Fruit fly (Drosophila melanogaster) Kc167 (cell line): ENCODE measurements around the gene CG33172.
"Not testable (repeated sequence)": the region's sequence is repeated elsewhere in the genome, so short reads cannot be mapped to it uniquely, and the experiment has no call there.

Experiments
- Myc ChIP-seq: fragments of >200 bp; optimal IDR thresholded peaks from 2 replicates; lab custom pipeline; 2017; ENCODE audit warnings: missing external identifiers
- Sin3A ChIP-seq: fragments of >200 bp; optimal IDR thresholded peaks from 2 replicates; lab custom pipeline; 2018; ENCODE audit warnings: missing external identifiers
- h ChIP-seq: fragments of >200 bp; optimal IDR thresholded peaks from 3 replicates; lab custom pipeline; 2018; ENCODE audit warnings: missing external identifiers
- insv ChIP-seq: fragments of >200 bp; optimal IDR thresholded peaks from 3 replicates; lab custom pipeline; 2018; ENCODE audit warnings: missing external identifiers
- psq ChIP-seq: fragments of >200 bp; optimal IDR thresholded peaks from 2 replicates; lab custom pipeline; 2017; ENCODE audit warnings: missing external identifiers
- ttk ChIP-seq: sonication (Bioruptor generic); optimal IDR thresholded peaks from 2 replicates; lab custom pipeline; 2017; ENCODE audit warnings: missing external identifiers

The CG33172 gene

DNA sequence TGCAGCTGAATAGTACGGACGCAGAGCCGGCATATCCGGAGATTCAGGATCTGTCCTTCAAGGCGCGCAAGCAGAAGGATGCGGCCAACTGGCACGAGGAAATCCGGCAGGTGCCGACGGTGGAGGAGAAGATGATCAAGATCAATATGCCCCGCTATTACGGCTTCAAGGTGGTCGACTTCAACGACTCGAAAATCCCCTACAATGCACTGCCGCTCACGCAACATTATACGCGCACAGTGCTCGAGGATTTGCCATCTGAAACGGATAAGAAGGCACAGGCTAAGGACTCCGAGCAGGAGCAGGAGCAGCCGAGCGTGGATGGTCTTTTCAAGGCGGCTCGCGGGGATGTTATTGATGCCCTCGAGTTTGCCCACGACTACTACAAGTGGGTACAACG, 16.8 kb downstream of the CG33172 start:
- TF ChIP-seq psq (lab: Kevin White, UChicago) (no peak), ttk (no peak), insv (no peak), Myc (lab: Kevin White, UChicago) (no peak), Sin3A (no peak), h (no peak)

- TF ChIP-seq ttk: no peak
- TF ChIP-seq Myc (lab: Kevin White, UChicago): no peak
- no peak for TF ChIP-seq psq (lab: Kevin White, UChicago)
- TF ChIP-seq Sin3A: no peak
- TF ChIP-seq h: no peak
- no peak for TF ChIP-seq insv
Measured at dm6 chrX:15788235-15789187, 19.0 kb downstream of the CG33172 start, which contains the start of gene Rhp. Rhp (plus strand) TSS chrX:15788897.

- not testable (repeated sequence) for TF ChIP-seq Sin3A, ttk, h
Measured at dm6 chrX:15795951-15796443, 26.5 kb downstream of the CG33172 start, which contains the start of gene sordd1. sordd1 (minus strand) TSS chrX:15796028.

DNA sequence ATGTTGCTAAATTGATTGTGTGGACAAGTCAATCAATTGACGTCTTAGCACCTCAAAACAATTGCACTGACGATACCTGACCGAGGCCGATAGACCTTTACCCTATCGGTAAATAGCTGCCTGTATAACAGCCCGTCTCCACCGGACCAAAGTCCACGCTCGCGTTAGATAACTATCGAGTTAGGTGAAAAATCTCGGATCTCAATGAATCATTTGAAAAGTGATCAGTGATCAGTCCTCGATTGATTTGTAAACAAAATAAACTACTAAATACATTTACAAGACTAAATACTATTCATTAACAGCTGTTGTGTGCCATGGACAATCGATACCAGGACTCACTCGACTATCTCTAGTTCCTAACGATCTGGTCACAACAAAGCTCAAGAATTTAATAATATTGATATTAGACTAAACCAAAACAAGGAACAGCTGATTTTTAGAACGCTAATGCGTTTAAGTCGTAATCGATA, 29.7 kb downstream of the CG33172 start, which contains the start of the genes sordd2 and CG15602:
Gene sordd2 (minus strand): TSS at position 78 of the 473 bp plus-strand sequence.
Gene CG15602 (plus strand): TSS at position 342 of the 473 bp plus-strand sequence.
- TF ChIP-seq ttk, insv, h: not testable (repeated sequence)

dm6 chrX:15802880-15803650, 33.6 kb downstream of the CG33172 start:
- TF ChIP-seq insv: no peak
- TF ChIP-seq Myc (lab: Kevin White, UChicago): no peak
- no peak for TF ChIP-seq Sin3A
- no peak for TF ChIP-seq h
- no peak for TF ChIP-seq psq (lab: Kevin White, UChicago)
- no peak for TF ChIP-seq ttk

DNA sequence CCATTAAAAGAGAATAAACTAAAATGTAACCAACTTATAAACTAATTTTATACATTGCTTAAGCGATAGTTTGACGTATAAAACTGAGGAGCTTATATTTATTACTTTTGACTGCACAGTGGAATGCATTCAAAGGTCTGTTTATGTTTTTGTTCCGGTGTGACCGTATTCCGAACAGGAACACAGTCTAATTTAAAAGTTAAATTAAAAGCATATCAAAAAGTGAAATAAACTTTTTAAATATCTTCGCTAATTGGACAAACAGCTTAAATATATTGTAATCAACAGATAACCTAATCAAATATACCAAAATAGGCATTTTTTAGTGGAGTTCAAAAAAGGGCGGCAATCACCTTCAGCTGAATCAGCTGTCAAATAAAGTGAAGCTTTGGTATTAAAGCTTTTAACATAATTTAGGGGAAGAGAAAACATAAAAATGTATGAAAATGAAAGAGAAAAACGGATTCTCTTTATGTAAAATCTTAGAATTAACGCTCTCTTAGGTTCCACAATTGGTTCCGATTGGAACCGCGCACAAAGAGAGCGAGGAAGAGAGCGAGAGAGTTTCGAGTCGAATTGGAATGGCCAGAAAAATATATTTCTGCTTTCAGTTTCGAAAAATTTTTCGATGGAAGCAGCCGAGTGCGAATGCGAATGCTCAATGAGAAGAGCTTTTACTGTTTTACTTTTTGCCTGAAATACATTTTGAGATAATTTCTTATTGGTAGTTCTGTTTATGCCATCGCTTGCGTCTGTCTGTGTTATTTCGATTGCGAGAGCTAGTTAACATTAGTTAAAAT, 34.5 kb downstream of the CG33172 start, which contains the start of the genes PGRP-LE and sd:
Gene PGRP-LE (minus strand): TSS at position 117 of the 800 bp plus-strand sequence.
Gene sd (plus strand): TSS at position 607 of the 800 bp plus-strand sequence.
- TF ChIP-seq psq (lab: Kevin White, UChicago): no peak
- no peak for TF ChIP-seq Myc (lab: Kevin White, UChicago)
- no peak for TF ChIP-seq Sin3A
- TF ChIP-seq ttk: no peak
- TF ChIP-seq h: no peak
- TF ChIP-seq insv: no peak

DNA sequence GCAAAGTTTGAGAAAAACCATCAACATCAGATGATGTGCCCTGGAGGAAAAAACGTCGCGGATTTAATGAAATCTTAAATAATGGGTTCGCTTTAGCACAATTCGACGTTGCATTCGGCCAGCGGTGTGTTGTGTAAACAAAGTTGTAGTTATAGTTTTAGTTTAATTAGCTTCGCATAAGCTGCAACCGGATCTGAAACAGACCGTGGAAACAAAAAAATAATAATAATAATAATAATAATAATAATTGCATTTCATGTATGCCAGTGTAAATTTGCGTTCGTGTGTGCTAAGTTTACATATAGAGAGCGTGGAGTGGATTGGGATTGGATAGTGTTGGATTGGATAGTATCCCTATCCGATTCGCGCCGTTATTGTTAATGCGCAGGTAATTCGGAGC, 35.3 kb downstream of the CG33172 start:
- TF ChIP-seq Myc (lab: Kevin White, UChicago): no peak
- no peak for TF ChIP-seq psq (lab: Kevin White, UChicago)
- TF ChIP-seq h: no peak
- no peak for TF ChIP-seq ttk

dm6 chrX:15805523-15805922, 36.1 kb downstream of the CG33172 start:
- TF ChIP-seq h (no peak), Sin3A (no peak), psq (lab: Kevin White, UChicago) (no peak), Myc (lab: Kevin White, UChicago) (no peak), insv (no peak), ttk (no peak)

- TF ChIP-seq h: no peak
- no peak for TF ChIP-seq psq (lab: Kevin White, UChicago)
- no peak for TF ChIP-seq Myc (lab: Kevin White, UChicago)
- no peak for TF ChIP-seq ttk
- TF ChIP-seq Sin3A: no peak
- TF ChIP-seq insv: no peak
Measured at dm6 chrX:15807915-15808314, 38.5 kb downstream of the CG33172 start.

dm6 chrX:15809255-15809654, 39.8 kb downstream of the CG33172 start, which contains the start of gene CG8509:
CG8509 (plus strand) TSS chrX:15809555.
- TF ChIP-seq insv (no peak), ttk (no peak), Myc (lab: Kevin White, UChicago) (no peak), Sin3A (no peak), psq (lab: Kevin White, UChicago) (no peak), h (no peak)

DNA sequence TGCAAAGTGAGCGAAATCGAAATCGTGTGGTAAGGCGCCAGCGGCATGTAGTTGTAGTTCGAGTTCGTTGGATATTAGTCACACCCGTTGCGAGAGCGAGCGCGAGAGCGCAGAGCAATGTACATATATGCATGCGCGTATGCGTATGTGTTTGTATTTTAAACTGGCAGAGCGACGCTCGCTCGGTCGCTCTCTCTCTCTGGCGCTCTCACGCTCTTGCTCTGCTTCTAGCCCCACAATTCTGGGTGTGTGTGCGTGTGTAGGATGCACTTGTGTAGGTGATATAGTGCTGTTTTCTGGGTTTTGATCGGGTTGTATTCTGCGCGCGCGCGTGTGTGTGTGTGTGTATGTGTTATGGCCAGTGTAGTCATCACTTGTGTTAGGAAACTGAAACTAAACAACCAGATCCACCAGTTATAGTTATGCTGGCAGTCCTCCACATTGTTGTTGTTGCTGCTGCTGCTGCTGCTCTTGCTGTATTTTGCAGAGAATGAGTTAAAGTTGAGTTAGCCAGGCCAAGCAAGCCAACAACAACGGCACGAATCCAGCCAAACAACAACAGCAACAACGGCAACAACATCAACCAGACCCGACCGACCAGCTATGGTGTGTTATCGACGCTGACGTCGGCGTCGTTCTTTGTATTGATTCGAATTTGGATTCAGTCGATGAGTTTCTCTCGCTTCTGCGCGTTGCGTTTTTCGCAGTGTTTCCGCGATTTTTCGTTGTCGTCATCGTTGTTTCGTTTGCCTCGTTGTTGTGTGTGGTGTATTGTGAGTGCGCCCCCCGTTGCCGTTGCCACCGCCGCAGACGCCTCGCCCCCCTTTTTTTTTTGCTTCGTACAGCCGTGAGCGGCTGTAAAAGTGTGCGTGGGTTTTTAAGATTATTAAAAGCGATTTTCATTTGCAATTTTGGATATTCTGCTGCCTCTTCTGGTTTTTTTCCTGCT, 42.5 kb downstream of the CG33172 start:
- TF ChIP-seq h (no peak), psq (lab: Kevin White, UChicago) (no peak), insv (no peak), ttk (no peak), Sin3A (no peak), Myc (lab: Kevin White, UChicago) (no peak)
